Fruit fly (Drosophila melanogaster): ENCODE results near the gene CG11983.

- TF ChIP-seq EcR (GFP tag; optimal IDR thresholded peaks at IDR 0.05) (no peak), usp (GFP tag; optimal IDR thresholded peaks at IDR 0.05) (no peak)
Observed at dm6 chr3R:9053021-9053420, 44.9 kb downstream of the CG11983 start.

All from whole organism.